Worm (Caenorhabditis elegans) whole organism, late embryonic: Measurements from ENCODE around the gene vab-2.

Experiments
- C08G9.2 ChIP-seq: sonication (generic microtip); optimal IDR thresholded peaks from 2 replicates; lab custom pipeline; 2016; ENCODE audit warnings: mild to moderate bottlenecking, missing genetic modification characterization, moderate library complexity, missing compliant biosample characterization
- C38D4.7 ChIP-seq: fragments of 200-800 bp; sonication (Bioruptor generic); optimal IDR thresholded peaks from 2 replicates; lab custom pipeline; 2018; ENCODE audit warnings: mild to moderate bottlenecking, missing genetic modification characterization, moderate library complexity, missing compliant biosample characterization
- T23F11.4 ChIP-seq: fragments of 200-800 bp; sonication (Bioruptor generic); optimal IDR thresholded peaks from 2 replicates; lab custom pipeline; 2018; ENCODE audit warnings: mild to moderate bottlenecking, missing genetic modification characterization, missing compliant biosample characterization
- ahr-1 ChIP-seq: sonication (generic microtip); optimal IDR thresholded peaks from 2 replicates; lab custom pipeline; 2016; ENCODE audit warnings: missing genetic modification characterization, missing compliant biosample characterization
- ama-1 ChIP-seq: fragments of 150-350 bp; optimal IDR thresholded peaks from 2 replicates; lab custom pipeline; 2014
- ceh-14 ChIP-seq: sonication (generic microtip); optimal IDR thresholded peaks from 2 replicates; lab custom pipeline; 2016; ENCODE audit warnings: missing genotype, missing genetic modification characterization, missing compliant biosample characterization
- ceh-18 ChIP-seq: sonication (generic microtip); optimal IDR thresholded peaks from 2 replicates; lab custom pipeline; 2016; ENCODE audit warnings: missing genetic modification characterization, missing compliant biosample characterization
- ceh-19 ChIP-seq: fragments of 200-800 bp; sonication (Bioruptor generic); optimal IDR thresholded peaks from 2 replicates; lab custom pipeline; 2018; ENCODE audit warnings: mild to moderate bottlenecking, missing genetic modification characterization, missing compliant biosample characterization
- ceh-22 ChIP-seq: sonication (generic microtip); optimal IDR thresholded peaks from 2 replicates; lab custom pipeline; 2017; ENCODE audit warnings: missing biosample characterization, missing genetic modification characterization
- ceh-24 ChIP-seq: sonication (generic microtip); optimal IDR thresholded peaks from 2 replicates; lab custom pipeline; 2016; ENCODE audit warnings: mild to moderate bottlenecking, missing genetic modification characterization, missing compliant biosample characterization
- ceh-31 ChIP-seq: sonication (generic microtip); optimal IDR thresholded peaks from 2 replicates; lab custom pipeline; 2016; ENCODE audit warnings: missing genetic modification characterization, missing compliant biosample characterization
- ceh-34 ChIP-seq: sonication (generic microtip); optimal IDR thresholded peaks from 2 replicates; lab custom pipeline; 2016; ENCODE audit warnings: mild to moderate bottlenecking, missing genetic modification characterization, missing compliant biosample characterization
- ceh-48 ChIP-seq: sonication (generic microtip); optimal IDR thresholded peaks from 2 replicates; lab custom pipeline; 2016; ENCODE audit warnings: missing genetic modification characterization, inconsistent platforms, missing compliant biosample characterization
- ceh-6 ChIP-seq: fragments of 200-800 bp; sonication (Bioruptor generic); optimal IDR thresholded peaks from 2 replicates; lab custom pipeline; 2018; ENCODE audit warnings: mild to moderate bottlenecking, missing genetic modification characterization, missing compliant biosample characterization
- dve-1 ChIP-seq: sonication (generic microtip); optimal IDR thresholded peaks from 2 replicates; lab custom pipeline; 2017; ENCODE audit warnings: antibody characterized with exemption, mild to moderate bottlenecking, missing genetic modification characterization, missing compliant biosample characterization
- elt-2 ChIP-seq: sonication (generic microtip); optimal IDR thresholded peaks from 2 replicates; lab custom pipeline; 2016; ENCODE audit warnings: missing genetic modification reagents, missing genetic modification characterization, missing compliant biosample characterization
- elt-4 ChIP-seq: sonication (generic microtip); optimal IDR thresholded peaks from 2 replicates; lab custom pipeline; 2016; ENCODE audit warnings: missing genetic modification characterization, missing compliant biosample characterization
- fax-1 ChIP-seq: sonication (generic microtip); optimal IDR thresholded peaks from 2 replicates; lab custom pipeline; 2016; ENCODE audit warnings: missing genotype, missing genetic modification characterization, missing compliant biosample characterization
- fkh-6 ChIP-seq: sonication (generic microtip); optimal IDR thresholded peaks from 2 replicates; lab custom pipeline; 2016; ENCODE audit warnings: missing genetic modification characterization, missing compliant biosample characterization
- hlh-13 ChIP-seq: fragments of 200-800 bp; sonication (Bioruptor generic); optimal IDR thresholded peaks from 2 replicates; lab custom pipeline; 2018; ENCODE audit warnings: mild to moderate bottlenecking, missing genetic modification characterization, missing compliant biosample characterization
- hlh-15 ChIP-seq: sonication (generic microtip); optimal IDR thresholded peaks from 2 replicates; lab custom pipeline; 2016; ENCODE audit warnings: missing genetic modification characterization, missing compliant biosample characterization
- hlh-8 ChIP-seq: sonication (generic microtip); optimal IDR thresholded peaks from 2 replicates; lab custom pipeline; 2016; ENCODE audit warnings: missing genotype, missing genetic modification characterization, missing compliant biosample characterization
- lim-6 ChIP-seq: sonication (generic microtip); optimal IDR thresholded peaks from 2 replicates; lab custom pipeline; 2016; ENCODE audit warnings: missing genetic modification characterization, missing compliant biosample characterization
- lin-11 ChIP-seq: fragments of 200-800 bp; sonication (Bioruptor generic); optimal IDR thresholded peaks from 2 replicates; lab custom pipeline; 2018; ENCODE audit warnings: mild to moderate bottlenecking, missing genetic modification characterization, missing compliant biosample characterization
- odd-2 ChIP-seq: sonication (generic microtip); optimal IDR thresholded peaks from 2 replicates; lab custom pipeline; 2017; ENCODE audit warnings: antibody characterized with exemption, mild to moderate bottlenecking, missing genetic modification characterization, missing compliant biosample characterization
- pag-3 ChIP-seq: sonication (generic microtip); optimal IDR thresholded peaks from 2 replicates; lab custom pipeline; 2016; ENCODE audit warnings: missing compliant biosample characterization, missing genetic modification characterization, borderline replicate concordance
- pat-9 ChIP-seq: fragments of 200-800 bp; sonication (Bioruptor generic); optimal IDR thresholded peaks from 2 replicates; lab custom pipeline; 2018; ENCODE audit warnings: mild to moderate bottlenecking, missing genetic modification characterization, moderate library complexity, missing compliant biosample characterization
- ref-2 ChIP-seq: sonication (generic microtip); optimal IDR thresholded peaks from 2 replicates; lab custom pipeline; 2016; ENCODE audit warnings: missing genetic modification characterization, missing compliant biosample characterization
- sdc-2 ChIP-seq: sonication (generic microtip); optimal IDR thresholded peaks from 2 replicates; lab custom pipeline; 2016; ENCODE audit warnings: missing genotype, missing genetic modification characterization, missing compliant biosample characterization
- syd-9 ChIP-seq: sonication (generic microtip); optimal IDR thresholded peaks from 2 replicates; lab custom pipeline; 2016; ENCODE audit warnings: mild to moderate bottlenecking, missing genetic modification characterization, moderate library complexity, missing compliant biosample characterization
- tbx-2 ChIP-seq: sonication (generic microtip); optimal IDR thresholded peaks from 2 replicates; lab custom pipeline; 2016; ENCODE audit warnings: missing genetic modification characterization, missing compliant biosample characterization
- unc-3 ChIP-seq, 2 experiments: fragments of 200-800 bp in 1 of 2; sonication (Bioruptor generic) in 1 of 2; sonication (generic microtip) in 1 of 2; conservative IDR thresholded peaks in 1 of 2; optimal IDR thresholded peaks in 1 of 2; 2 replicates each; pipeline versions ENCODE4 v1.3.6 to Lab custom; 2016 to 2022; ENCODE audit warnings: missing compliant biosample characterization in 2 of 2, missing genetic modification characterization in 2 of 2, missing genetic modification reagents in 1 of 2
- unc-42 ChIP-seq: sonication (generic microtip); optimal IDR thresholded peaks from 2 replicates; lab custom pipeline; 2016; ENCODE audit warnings: missing genotype, missing genetic modification characterization, missing compliant biosample characterization
- unc-55 ChIP-seq: sonication (generic microtip); optimal IDR thresholded peaks from 2 replicates; lab custom pipeline; 2017; ENCODE audit warnings: missing biosample characterization, missing genetic modification reagents, missing genetic modification characterization
- unc-86 ChIP-seq: sonication (generic microtip); optimal IDR thresholded peaks from 2 replicates; lab custom pipeline; 2016; ENCODE audit warnings: missing genetic modification characterization, missing compliant biosample characterization

The vab-2 gene

DNA sequence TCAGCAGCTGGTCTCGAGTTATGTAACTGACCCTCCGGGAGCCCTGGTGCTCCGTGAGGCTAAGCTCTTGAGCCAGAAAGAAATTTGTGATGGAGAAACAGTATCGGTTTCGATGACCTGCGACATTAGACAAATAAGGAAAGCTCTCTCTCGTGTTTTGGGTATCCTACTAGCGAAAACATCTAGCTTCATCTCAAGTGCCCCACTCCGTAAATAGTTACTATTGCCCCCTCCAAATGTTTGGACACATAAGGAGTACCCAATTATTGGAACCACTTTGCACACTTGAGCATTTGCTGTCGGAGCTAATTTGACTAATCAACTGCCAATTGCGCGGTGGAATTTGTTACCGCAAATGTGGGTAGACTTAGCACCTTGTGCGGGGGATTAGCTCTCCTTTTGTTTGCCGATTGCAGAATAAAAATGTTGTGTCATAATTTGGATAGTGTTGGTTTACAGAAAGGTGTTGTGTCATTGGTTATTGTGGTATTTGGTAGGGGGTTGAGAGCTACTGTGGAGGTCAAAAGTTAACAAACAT, 2.5 kb downstream of the vab-2 start:
- no peak for TF ChIP-seq ceh-31 (tag; lab: Kevin White, UChicago)
- no peak for TF ChIP-seq fax-1
- TF ChIP-seq ceh-6 (GFP tag; lab: Kevin White, UChicago): no peak
- TF ChIP-seq odd-2 (tag; lab: Kevin White, UChicago): no peak
- peak; percentile 60 for TF ChIP-seq ceh-22 (tag; lab: Kevin White, UChicago)
- TF ChIP-seq unc-86 (tag; lab: Kevin White, UChicago): no peak
- no peak for TF ChIP-seq lim-6
- TF ChIP-seq ahr-1 (tag; lab: Kevin White, UChicago): no peak
- TF ChIP-seq ceh-19 (GFP tag; lab: Kevin White, UChicago): no peak
- peak; percentile 39 for TF ChIP-seq unc-42 (tag; lab: Kevin White, UChicago)
- TF ChIP-seq tbx-2 (tag; lab: Kevin White, UChicago): peak; percentile 69
- no peak for TF ChIP-seq unc-3 (GFP tag; conservative IDR thresholded peaks at IDR 0.05; lab: Robert Waterston, UW)
- TF ChIP-seq unc-3 (tag; optimal IDR thresholded peaks at IDR 0.05; lab: Kevin White, UChicago): no peak
- peak; percentile 43 for TF ChIP-seq ama-1
- peak; percentile 34 for TF ChIP-seq ref-2 (tag; lab: Kevin White, UChicago)

DNA sequence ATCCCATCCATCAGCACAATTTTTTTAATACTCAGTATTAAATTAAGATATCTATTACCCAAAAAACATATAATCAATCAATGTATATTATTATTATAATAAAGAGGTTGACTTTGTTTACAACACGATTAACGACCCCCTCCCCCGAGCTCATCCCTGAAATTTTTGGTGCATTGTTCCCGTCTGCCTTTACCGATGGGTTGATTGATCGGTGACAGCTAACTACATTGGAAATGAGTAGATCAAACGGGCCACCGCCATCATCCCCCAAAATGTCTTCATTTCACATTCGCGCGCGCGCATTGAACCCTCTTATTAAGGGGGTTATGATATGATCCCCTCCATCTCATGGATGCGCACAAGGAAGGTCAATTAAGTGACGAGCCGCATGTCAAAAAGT, 6.8 kb downstream of the vab-2 start:
- no peak for TF ChIP-seq lin-11 (tag; lab: Kevin White, UChicago)
- peak; percentile 57 for TF ChIP-seq unc-55 (GFP tag; lab: Kevin White, UChicago)
- no peak for TF ChIP-seq hlh-15 (tag; lab: Kevin White, UChicago)
- TF ChIP-seq, all 69 proteins: peak for 1

DNA sequence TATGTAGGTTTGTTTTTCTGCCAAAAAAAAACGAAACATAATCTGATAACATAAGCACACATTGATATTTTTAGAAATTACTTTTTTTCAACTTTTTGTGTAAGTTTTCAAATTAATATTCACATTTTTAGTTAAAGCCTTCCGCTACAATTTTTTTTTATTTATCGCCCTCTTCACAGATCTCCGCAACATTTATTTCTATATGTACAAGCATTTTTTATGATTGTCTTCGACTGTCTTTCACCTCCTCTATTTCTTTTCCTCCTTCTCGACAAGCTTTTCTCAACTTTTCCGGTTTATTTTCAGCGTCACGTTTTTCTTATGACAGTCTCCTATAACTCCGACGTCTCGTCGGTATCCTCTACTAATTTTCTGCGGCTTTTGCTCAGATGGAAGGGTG, 10.7 kb downstream of the vab-2 start, which contains the start of gene best-20:
Gene best-20, plus strand, starts transcription at position 301 of the 400 bp plus-strand sequence.
- TF ChIP-seq ceh-19 (GFP tag; lab: Kevin White, UChicago) (no peak), ceh-24 (no peak), elt-2 (no peak), ceh-18 (tag; lab: Kevin White, UChicago) (no peak), pat-9 (no peak), dve-1 (tag; lab: Kevin White, UChicago) (no peak), sdc-2 (no peak), hlh-13 (no peak), ceh-48 (tag; lab: Kevin White, UChicago) (no peak), elt-4 (tag; lab: Kevin White, UChicago) (no peak), T23F11.4 (GFP tag; lab: Kevin White, UChicago) (no peak)

DNA sequence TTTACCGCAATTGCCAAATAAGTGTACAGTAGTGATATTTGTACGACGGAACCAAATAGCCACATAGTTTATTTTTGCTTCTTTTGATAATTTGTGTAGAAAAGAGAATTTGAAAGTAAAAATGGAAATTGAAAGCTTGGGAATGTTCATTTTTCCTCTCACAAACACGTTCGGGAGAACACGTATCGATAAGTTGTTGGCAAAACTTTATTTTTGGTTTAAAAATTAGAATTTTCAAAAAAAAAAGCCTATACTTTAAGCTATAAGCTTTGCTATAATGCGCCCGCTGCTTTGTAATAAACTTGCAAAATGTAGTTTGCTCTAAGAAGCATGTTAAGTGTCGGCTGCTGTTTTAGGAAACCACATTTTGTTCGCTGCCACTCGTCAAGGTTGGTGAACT, 11.3 kb downstream of the vab-2 start, which contains the start of gene Y37E11AR.7:
Gene Y37E11AR.7, minus strand, starts transcription at position 101 of the 400 bp plus-strand sequence.
- TF ChIP-seq pag-3 (tag; lab: Kevin White, UChicago) (no peak), ceh-24 (no peak)

DNA sequence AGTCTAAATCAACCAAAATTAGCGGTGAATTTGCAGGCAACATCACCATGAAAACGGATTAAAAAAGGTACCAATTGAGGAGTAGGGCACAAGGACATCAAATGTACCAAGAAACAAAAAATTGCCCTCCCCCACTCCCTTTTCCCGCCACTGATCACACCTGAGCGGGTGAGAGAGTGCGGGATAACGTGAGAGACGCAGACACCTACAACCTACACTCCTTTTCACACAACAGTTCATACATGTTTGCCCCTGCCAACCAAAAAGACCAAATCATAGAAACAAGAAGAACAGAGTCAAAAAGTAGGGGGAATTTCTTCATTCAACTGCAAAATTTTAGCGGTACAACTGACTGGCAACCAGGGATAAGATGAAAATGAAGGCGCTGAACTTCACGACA, 14.3 kb downstream of the vab-2 start:
- TF ChIP-seq ceh-34 (tag; lab: Kevin White, UChicago) (no peak), elt-4 (tag; lab: Kevin White, UChicago) (no peak), C38D4.7 (no peak), fkh-6 (tag; lab: Kevin White, UChicago) (no peak), sdc-2 (no peak), ceh-22 (tag; lab: Kevin White, UChicago) (no peak)

DNA sequence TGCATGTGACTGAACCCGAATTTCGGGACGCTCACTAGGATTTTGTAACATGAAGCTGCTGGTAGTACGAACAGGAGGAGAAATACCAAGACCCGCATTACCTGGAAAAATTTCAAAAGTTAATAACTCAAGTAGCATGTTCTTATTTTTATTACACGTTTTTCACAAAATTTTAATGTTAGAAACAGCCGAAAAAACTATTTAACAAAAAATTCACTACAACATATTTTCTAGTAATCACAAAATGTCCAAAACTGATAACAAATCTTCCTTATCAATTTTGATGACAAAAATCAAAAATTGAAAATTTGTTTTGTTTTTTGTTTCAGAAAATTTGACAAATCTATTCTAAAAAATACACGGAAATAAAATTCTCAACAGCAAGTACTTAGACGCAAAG, 15.6 kb downstream of the vab-2 start, which contains the start of gene ugt-45:
Gene ugt-45, minus strand, starts transcription at position 101 of the 400 bp plus-strand sequence.
- no peak for TF ChIP-seq C08G9.2
- no peak for TF ChIP-seq hlh-8 (tag; lab: Kevin White, UChicago)
- no peak for TF ChIP-seq ceh-14 (tag; lab: Kevin White, UChicago)
- TF ChIP-seq ceh-24: no peak
- no peak for TF ChIP-seq syd-9 (tag; lab: Kevin White, UChicago)
